Worm (Caenorhabditis elegans) whole organism, late embryonic: ENCODE results near the gene unc-64.
A peak's percentile ranks its signal among the peaks of the same experiment; 100 is the strongest.
"Not testable (repeated sequence)": the region's sequence is repeated elsewhere in the genome, so short reads cannot be mapped to it uniquely, and the experiment has no call there.

Source experiments
- C38D4.7 ChIP-seq: fragments of 200-800 bp; sonication (Bioruptor generic); optimal IDR thresholded peaks from 2 replicates; lab custom pipeline; 2018; ENCODE audit warnings: mild to moderate bottlenecking, missing genetic modification characterization, moderate library complexity, missing compliant biosample characterization
- F13H6.1 ChIP-seq: sonication (generic microtip); optimal IDR thresholded peaks from 2 replicates; lab custom pipeline; 2016; ENCODE audit warnings: missing genetic modification characterization, missing compliant biosample characterization
- K02D7.2 ChIP-seq: sonication (generic microtip); optimal IDR thresholded peaks from 2 replicates; lab custom pipeline; 2017; ENCODE audit warnings: mild to moderate bottlenecking, missing genetic modification characterization, missing compliant biosample characterization
- T23F11.4 ChIP-seq: fragments of 200-800 bp; sonication (Bioruptor generic); optimal IDR thresholded peaks from 2 replicates; lab custom pipeline; 2018; ENCODE audit warnings: mild to moderate bottlenecking, missing genetic modification characterization, missing compliant biosample characterization
- ahr-1 ChIP-seq: sonication (generic microtip); optimal IDR thresholded peaks from 2 replicates; lab custom pipeline; 2016; ENCODE audit warnings: missing genetic modification characterization, missing compliant biosample characterization
- ceh-14 ChIP-seq: sonication (generic microtip); optimal IDR thresholded peaks from 2 replicates; lab custom pipeline; 2016; ENCODE audit warnings: missing genotype, missing genetic modification characterization, missing compliant biosample characterization
- ceh-22 ChIP-seq: sonication (generic microtip); optimal IDR thresholded peaks from 2 replicates; lab custom pipeline; 2017; ENCODE audit warnings: missing biosample characterization, missing genetic modification characterization
- ceh-24 ChIP-seq: sonication (generic microtip); optimal IDR thresholded peaks from 2 replicates; lab custom pipeline; 2016; ENCODE audit warnings: mild to moderate bottlenecking, missing genetic modification characterization, missing compliant biosample characterization
- ceh-31 ChIP-seq: sonication (generic microtip); optimal IDR thresholded peaks from 2 replicates; lab custom pipeline; 2016; ENCODE audit warnings: missing genetic modification characterization, missing compliant biosample characterization
- ceh-34 ChIP-seq: sonication (generic microtip); optimal IDR thresholded peaks from 2 replicates; lab custom pipeline; 2016; ENCODE audit warnings: mild to moderate bottlenecking, missing genetic modification characterization, missing compliant biosample characterization
- ceh-45 ChIP-seq: fragments of 200-800 bp; sonication (Bioruptor generic); IDR thresholded peaks from 2 replicates; pipeline ENCODE4 v1.3.6; 2022; ENCODE audit warnings: missing genetic modification reagents, missing genetic modification characterization, missing compliant biosample characterization
- ceh-48 ChIP-seq: sonication (generic microtip); optimal IDR thresholded peaks from 2 replicates; lab custom pipeline; 2016; ENCODE audit warnings: missing genetic modification characterization, inconsistent platforms, missing compliant biosample characterization
- ceh-6 ChIP-seq: fragments of 200-800 bp; sonication (Bioruptor generic); optimal IDR thresholded peaks from 2 replicates; lab custom pipeline; 2018; ENCODE audit warnings: mild to moderate bottlenecking, missing genetic modification characterization, missing compliant biosample characterization
- ceh-9 ChIP-seq: sonication (generic microtip); optimal IDR thresholded peaks from 2 replicates; lab custom pipeline; 2016; ENCODE audit warnings: mild to moderate bottlenecking, missing genetic modification characterization, inconsistent platforms, missing compliant biosample characterization
- dmd-4 ChIP-seq: sonication (generic microtip); optimal IDR thresholded peaks from 2 replicates; lab custom pipeline; 2016; ENCODE audit warnings: borderline replicate concordance, missing genetic modification characterization, missing compliant biosample characterization
- elt-2 ChIP-seq: sonication (generic microtip); optimal IDR thresholded peaks from 2 replicates; lab custom pipeline; 2016; ENCODE audit warnings: missing genetic modification reagents, missing genetic modification characterization, missing compliant biosample characterization
- ets-4 ChIP-seq: sonication (generic microtip); optimal IDR thresholded peaks from 2 replicates; lab custom pipeline; 2016; ENCODE audit warnings: missing genetic modification characterization, missing compliant biosample characterization
- fax-1 ChIP-seq: sonication (generic microtip); optimal IDR thresholded peaks from 2 replicates; lab custom pipeline; 2016; ENCODE audit warnings: missing genotype, missing genetic modification characterization, missing compliant biosample characterization
- fkh-10 ChIP-seq: fragments of 150-350 bp; optimal IDR thresholded peaks from 2 replicates; lab custom pipeline; 2014; ENCODE audit warnings: missing biosample characterization, missing genetic modification reagents, missing genetic modification characterization
- hlh-15 ChIP-seq: sonication (generic microtip); optimal IDR thresholded peaks from 2 replicates; lab custom pipeline; 2016; ENCODE audit warnings: missing genetic modification characterization, missing compliant biosample characterization
- hlh-30 ChIP-seq: sonication (generic microtip); optimal IDR thresholded peaks from 2 replicates; lab custom pipeline; 2017; ENCODE audit warnings: antibody characterized with exemption, missing genetic modification characterization, missing compliant biosample characterization; ENCODE audit not compliant: insufficient read depth
- lim-6 ChIP-seq: sonication (generic microtip); optimal IDR thresholded peaks from 2 replicates; lab custom pipeline; 2016; ENCODE audit warnings: missing genetic modification characterization, missing compliant biosample characterization
- lin-11 ChIP-seq: fragments of 200-800 bp; sonication (Bioruptor generic); optimal IDR thresholded peaks from 2 replicates; lab custom pipeline; 2018; ENCODE audit warnings: mild to moderate bottlenecking, missing genetic modification characterization, missing compliant biosample characterization
- madf-2 ChIP-seq: sonication (generic microtip); optimal IDR thresholded peaks from 2 replicates; lab custom pipeline; 2017; ENCODE audit warnings: missing genetic modification characterization, missing compliant biosample characterization
- nfya-1 ChIP-seq: sonication (generic microtip); optimal IDR thresholded peaks from 2 replicates; lab custom pipeline; 2017; ENCODE audit warnings: missing genetic modification characterization, mild to moderate bottlenecking, missing compliant biosample characterization, antibody characterized with exemption, moderate library complexity
- pag-3 ChIP-seq: sonication (generic microtip); optimal IDR thresholded peaks from 2 replicates; lab custom pipeline; 2016; ENCODE audit warnings: missing compliant biosample characterization, missing genetic modification characterization, borderline replicate concordance
- pax-1 ChIP-seq: fragments of 150-350 bp; optimal IDR thresholded peaks from 2 replicates; lab custom pipeline; 2014; ENCODE audit warnings: missing biosample characterization, missing genetic modification characterization
- pha-2 ChIP-seq: sonication (generic microtip); optimal IDR thresholded peaks from 2 replicates; lab custom pipeline; 2017; ENCODE audit warnings: mild to moderate bottlenecking, missing genetic modification characterization, missing compliant biosample characterization
- pros-1 ChIP-seq: fragments of 150-350 bp; optimal IDR thresholded peaks from 2 replicates; lab custom pipeline; 2014; ENCODE audit warnings: missing biosample characterization, missing genetic modification reagents, missing genetic modification characterization
- ref-2 ChIP-seq: sonication (generic microtip); optimal IDR thresholded peaks from 2 replicates; lab custom pipeline; 2016; ENCODE audit warnings: missing genetic modification characterization, missing compliant biosample characterization
- sdc-2 ChIP-seq: sonication (generic microtip); optimal IDR thresholded peaks from 2 replicates; lab custom pipeline; 2016; ENCODE audit warnings: missing genotype, missing genetic modification characterization, missing compliant biosample characterization
- tbx-2 ChIP-seq: sonication (generic microtip); optimal IDR thresholded peaks from 2 replicates; lab custom pipeline; 2016; ENCODE audit warnings: missing genetic modification characterization, missing compliant biosample characterization
- ttx-3 ChIP-seq: sonication (generic microtip); optimal IDR thresholded peaks from 2 replicates; lab custom pipeline; 2016; ENCODE audit warnings: missing genetic modification reagents, missing genetic modification characterization, missing compliant biosample characterization
- unc-3 ChIP-seq, 2 experiments: fragments of 200-800 bp in 1 of 2; sonication (Bioruptor generic) in 1 of 2; sonication (generic microtip) in 1 of 2; conservative IDR thresholded peaks in 1 of 2; optimal IDR thresholded peaks in 1 of 2; 2 replicates each; pipeline versions ENCODE4 v1.3.6 to Lab custom; 2016 to 2022; ENCODE audit warnings: missing compliant biosample characterization in 2 of 2, missing genetic modification characterization in 2 of 2, missing genetic modification reagents in 1 of 2
- unc-42 ChIP-seq: sonication (generic microtip); optimal IDR thresholded peaks from 2 replicates; lab custom pipeline; 2016; ENCODE audit warnings: missing genotype, missing genetic modification characterization, missing compliant biosample characterization
- unc-55 ChIP-seq: sonication (generic microtip); optimal IDR thresholded peaks from 2 replicates; lab custom pipeline; 2017; ENCODE audit warnings: missing biosample characterization, missing genetic modification reagents, missing genetic modification characterization
- zip-5 ChIP-seq: sonication (generic microtip); optimal IDR thresholded peaks from 2 replicates; lab custom pipeline; 2016; ENCODE audit warnings: missing genetic modification characterization, missing compliant biosample characterization
- ztf-16 ChIP-seq: sonication (generic microtip); optimal IDR thresholded peaks from 2 replicates; lab custom pipeline; 2017; ENCODE audit warnings: missing genetic modification characterization, missing compliant biosample characterization

unc-64 gene

ce11 chrIII:13296289-13296874 is 19.3 kb downstream of the unc-64 start, which contains the start of gene npp-18:
Gene npp-18 (plus strand): TSS chrIII:13296853.
- TF ChIP-seq unc-3 (GFP tag; conservative IDR thresholded peaks at IDR 0.05; lab: Robert Waterston, UW), result peak; percentile 74; the same call in 1 of the 2 replicates
- TF ChIP-seq unc-3 (tag; optimal IDR thresholded peaks at IDR 0.05; lab: Kevin White, UChicago), result not testable (repeated sequence)
- TF ChIP-seq ceh-45, result peak; percentile 62; the same call in 1 of the 2 replicates
- TF ChIP-seq, all 69 proteins: peak for 2; not testable (repeated sequence) for 67

DNA sequence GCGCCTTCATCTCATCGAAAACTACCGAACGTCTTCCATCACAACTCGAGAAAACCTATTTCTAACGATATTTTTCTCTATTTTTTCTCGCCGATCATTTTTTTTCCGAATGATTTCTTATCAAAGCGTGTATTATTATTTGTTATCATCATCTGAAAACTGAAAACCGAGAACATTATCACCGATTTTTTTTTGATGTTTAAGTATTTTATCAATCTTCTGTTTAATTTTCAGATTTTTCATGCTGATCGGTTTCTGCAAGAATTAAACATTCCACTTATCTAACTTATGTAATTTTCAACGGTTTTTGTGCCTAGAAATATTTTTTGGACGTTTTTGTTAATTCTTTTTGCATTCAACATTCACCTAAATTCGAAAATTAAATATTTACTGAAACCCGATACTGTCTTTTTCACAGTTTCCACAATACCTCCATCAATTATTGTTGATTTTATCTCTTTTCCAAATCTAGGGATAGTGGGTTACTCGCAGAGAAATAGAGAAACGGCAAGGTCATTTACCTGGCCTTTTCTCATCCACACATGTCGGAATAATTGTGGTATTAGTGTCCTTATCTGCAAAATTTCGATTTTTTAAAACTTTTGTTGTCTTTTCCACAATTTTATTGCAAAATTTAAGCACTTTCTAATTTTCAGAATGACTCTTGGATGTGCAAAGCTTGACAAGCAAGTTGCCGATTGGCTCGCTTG is 21.8 kb downstream of the unc-64 start, which contains the start of gene pgm-2:
Gene pgm-2 (plus strand): TSS at position 657 of the 710 bp plus-strand sequence.
- TF ChIP-seq elt-2 (tag; lab: Kevin White, UChicago) (peak; percentile 51), pros-1 (tag; lab: Kevin White, UChicago) (no peak)
- TF ChIP-seq, all 69 proteins: peak for 1

ce11 chrIII:13301983-13302382 is 24.9 kb downstream of the unc-64 start:
- no peak for TF ChIP-seq ceh-14
- TF ChIP-seq F13H6.1 (tag; lab: Kevin White, UChicago), result no peak
- TF ChIP-seq ceh-9 (tag; lab: Kevin White, UChicago), result no peak
- TF ChIP-seq pax-1 (tag; lab: Kevin White, UChicago), result no peak
- no peak for TF ChIP-seq ceh-45
- TF ChIP-seq fkh-10 (GFP tag; lab: Kevin White, UChicago), result no peak
- TF ChIP-seq ref-2, result no peak
- no peak for TF ChIP-seq ttx-3 (tag; lab: Kevin White, UChicago)
- no peak for TF ChIP-seq tbx-2
- TF ChIP-seq ceh-48 (tag; lab: Kevin White, UChicago), result no peak

DNA sequence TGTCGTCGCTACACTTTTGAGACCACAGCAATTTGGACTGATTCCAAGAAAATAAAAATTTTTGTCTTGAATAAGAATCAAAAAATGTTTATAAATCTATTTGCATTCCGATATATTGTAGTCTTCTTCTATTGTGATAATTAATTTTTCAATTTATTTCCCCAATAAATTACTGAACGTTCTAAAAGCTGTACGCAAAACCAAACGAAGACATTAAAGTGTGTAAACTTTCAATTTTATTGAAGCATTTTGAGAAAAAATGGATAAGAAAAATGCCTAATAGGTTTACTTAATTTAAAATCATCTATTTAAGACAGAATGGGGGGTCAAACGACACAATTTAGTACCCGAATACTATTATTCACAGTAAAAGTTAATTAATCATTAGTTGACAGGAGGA is 25.5 kb downstream of the unc-64 start:
- TF ChIP-seq ahr-1 (tag; lab: Kevin White, UChicago) (no peak), hlh-15 (tag; lab: Kevin White, UChicago) (no peak), ztf-16 (no peak), ttx-3 (tag; lab: Kevin White, UChicago) (no peak), ets-4 (tag; lab: Kevin White, UChicago) (no peak), ceh-24 (tag; lab: Kevin White, UChicago) (no peak), madf-2 (tag; lab: Kevin White, UChicago) (no peak), lin-11 (no peak), pros-1 (tag; lab: Kevin White, UChicago) (no peak), fkh-10 (GFP tag; lab: Kevin White, UChicago) (no peak), T23F11.4 (GFP tag; lab: Kevin White, UChicago) (no peak), unc-42 (tag; lab: Kevin White, UChicago) (no peak)

DNA sequence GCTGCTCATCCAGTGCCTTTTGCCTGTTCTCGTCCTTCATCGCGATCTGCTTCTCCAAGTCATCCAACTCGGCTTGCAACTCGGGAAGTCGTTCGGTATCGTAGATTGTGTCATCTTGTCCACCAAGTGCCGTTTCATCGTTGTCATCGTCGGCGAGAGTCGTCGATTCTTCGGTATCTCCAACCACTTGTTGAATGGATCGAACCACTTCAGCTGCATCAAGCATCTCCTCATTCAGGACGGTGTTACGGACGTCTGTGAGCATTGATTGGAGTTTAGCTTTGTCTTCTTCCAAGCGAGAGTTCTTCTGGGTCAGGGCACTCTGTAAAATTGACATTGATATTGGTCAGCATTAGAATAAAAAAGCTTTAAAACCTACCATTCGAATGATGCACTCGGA is 28.5 kb downstream of the unc-64 start:
- TF ChIP-seq C38D4.7 (no peak), nfya-1 (no peak), unc-55 (GFP tag; lab: Kevin White, UChicago) (no peak), ceh-45 (no peak), ceh-34 (tag; lab: Kevin White, UChicago) (no peak), ceh-6 (no peak), ceh-22 (tag; lab: Kevin White, UChicago) (no peak)
- TF ChIP-seq, all 69 proteins: peak for 0

DNA sequence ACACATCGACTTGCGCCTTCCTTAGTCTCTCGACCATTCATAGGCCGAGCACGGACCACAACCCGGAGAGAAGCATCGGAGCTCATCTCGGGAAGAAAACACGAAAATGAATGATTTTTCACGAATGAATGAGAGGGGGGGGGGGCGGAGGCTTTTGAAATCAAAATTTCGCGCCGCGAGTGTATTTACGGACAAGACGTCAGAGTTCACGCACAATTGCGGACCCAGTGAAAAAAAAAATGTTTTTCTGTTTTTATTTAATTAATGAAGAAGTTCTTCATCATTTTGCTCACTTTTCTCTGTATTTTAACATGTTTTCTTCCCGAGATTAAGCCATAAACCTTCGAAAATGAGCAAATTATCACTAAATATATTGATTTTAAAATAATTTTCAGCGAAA is 30.0 kb downstream of the unc-64 start, which contains the start of the genes klp-19 and slc-36.1:
Gene klp-19 (minus strand): TSS at position 153 of the 400 bp plus-strand sequence.
Gene slc-36.1 (plus strand): TSS at position 396 of the 400 bp plus-strand sequence.
- TF ChIP-seq nfya-1 (peak; percentile 42), unc-3 (GFP tag; conservative IDR thresholded peaks at IDR 0.05; lab: Robert Waterston, UW) (no peak), unc-3 (tag; optimal IDR thresholded peaks at IDR 0.05; lab: Kevin White, UChicago) (no peak), pha-2 (no peak), C38D4.7 (no peak), ref-2 (no peak), fax-1 (tag; lab: Kevin White, UChicago) (no peak), zip-5 (tag; lab: Kevin White, UChicago) (no peak), ceh-24 (tag; lab: Kevin White, UChicago) (no peak), fkh-10 (GFP tag; lab: Kevin White, UChicago) (no peak), hlh-30 (tag; lab: Kevin White, UChicago) (no peak), ceh-34 (tag; lab: Kevin White, UChicago) (peak; percentile 12), lim-6 (tag; lab: Kevin White, UChicago) (no peak), dmd-4 (tag; lab: Kevin White, UChicago) (no peak), sdc-2 (tag; lab: Kevin White, UChicago) (no peak), lin-11 (no peak), ahr-1 (tag; lab: Kevin White, UChicago) (no peak), ceh-14 (no peak), pag-3 (no peak), K02D7.2 (tag; lab: Kevin White, UChicago) (no peak), ceh-31 (peak; percentile 12)
